Worm (Caenorhabditis elegans) whole organism, midembryonic: ENCODE results near the gene F47B10.8.

ENCODE experiments used
- cog-1 ChIP-seq: sonication (generic microtip); optimal IDR thresholded peaks from 2 replicates; lab custom pipeline; 2016; ENCODE audit warnings: missing genetic modification characterization, missing compliant biosample characterization
- flt-1 ChIP-seq: fragments of 200-800 bp; sonication (Bioruptor generic); IDR thresholded peaks from 2 replicates; pipeline ENCODE4 v1.3.6; 2022; ENCODE audit warnings: missing genetic modification characterization, missing compliant biosample characterization
- klf-2 ChIP-seq: fragments of 200-800 bp; sonication (Bioruptor generic); conservative IDR thresholded peaks from 2 replicates; pipeline ENCODE4 v1.3.6; 2022; ENCODE audit warnings: missing genetic modification reagents, missing genetic modification characterization, missing compliant biosample characterization
- med-1 ChIP-seq: sonication (generic microtip); optimal IDR thresholded peaks from 2 replicates; lab custom pipeline; 2017; ENCODE audit warnings: missing genetic modification characterization, mild to moderate bottlenecking, missing compliant biosample characterization, antibody characterized with exemption, missing genetic modification reagents; ENCODE audit not compliant: insufficient read depth
- ref-1 ChIP-seq: fragments of 200-800 bp; sonication (Bioruptor generic); conservative IDR thresholded peaks from 2 replicates; pipeline ENCODE4 v1.3.6; 2022; ENCODE audit warnings: missing genetic modification reagents, missing genetic modification characterization, missing compliant biosample characterization

- TF ChIP-seq klf-2 (GFP tag; lab: Robert Waterston, UW), result no peak
- no peak for TF ChIP-seq flt-1 (GFP tag; lab: Robert Waterston, UW)
- TF ChIP-seq ref-1, result no peak
- no peak for TF ChIP-seq med-1 (GFP tag; lab: Kevin White, UChicago)
- no peak for TF ChIP-seq cog-1 (tag; lab: Kevin White, UChicago)
Measured at ce11 chrX:10914421-10915277, 4.0 kb upstream of the F47B10.8 start.
